Worm (Caenorhabditis elegans) whole organism, dauer: ENCODE data around the gene C38C3.3.

Source experiments
- unc-62 ChIP-seq: sonication (generic microtip); optimal IDR thresholded peaks from 2 replicates; lab custom pipeline; 2017; ENCODE audit warnings: missing biosample characterization, missing genetic modification reagents, missing genetic modification characterization

C38C3.3 gene

DNA sequence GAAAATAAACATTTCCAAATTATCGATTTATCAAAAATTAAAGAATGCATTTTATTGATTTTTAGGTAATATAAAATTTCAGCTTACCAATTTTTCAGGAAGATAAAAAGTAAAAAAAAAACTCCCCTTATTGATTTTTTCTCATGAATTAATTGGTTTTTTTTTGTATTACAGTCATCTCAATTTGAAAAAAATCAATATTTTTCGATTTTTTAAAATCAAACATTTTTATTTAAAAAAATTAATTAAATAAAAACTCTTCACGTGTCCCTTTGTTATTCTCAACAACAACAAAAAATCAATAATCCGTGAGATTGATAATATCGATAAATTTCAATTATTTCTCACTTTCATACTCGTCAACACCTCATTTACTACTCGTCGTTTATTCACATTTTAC is at the start of gene C38C3.3:
Gene C38C3.3, plus strand, starts transcription at position 301 of the 400 bp plus-strand sequence.
- TF ChIP-seq unc-62 (GFP tag; lab: Kevin White, UChicago) = no peak

DNA sequence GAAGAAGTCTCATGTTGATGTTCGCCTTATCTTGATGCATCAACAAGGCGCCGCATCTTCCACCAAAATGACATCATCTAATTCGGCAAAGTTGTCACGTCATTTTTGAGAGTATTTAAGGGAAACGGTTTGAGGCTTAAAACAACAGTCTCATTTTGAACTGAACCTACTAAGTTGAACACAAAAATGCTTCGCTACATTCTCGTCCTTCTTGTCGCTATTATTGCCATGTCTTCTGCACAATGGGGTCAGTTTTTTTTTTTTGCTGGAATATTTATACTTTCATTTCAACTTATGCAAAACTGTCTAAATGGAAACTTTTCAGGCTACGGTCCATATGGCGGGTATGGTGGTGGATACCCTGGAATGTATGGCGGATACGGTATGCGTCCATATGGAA is 48.4 kb upstream of the C38C3.3 start, which contains the start of gene cnc-4:
Gene cnc-4, plus strand, starts transcription at position 117 of the 400 bp plus-strand sequence.
- TF ChIP-seq unc-62 (GFP tag; lab: Kevin White, UChicago) = no peak

DNA sequence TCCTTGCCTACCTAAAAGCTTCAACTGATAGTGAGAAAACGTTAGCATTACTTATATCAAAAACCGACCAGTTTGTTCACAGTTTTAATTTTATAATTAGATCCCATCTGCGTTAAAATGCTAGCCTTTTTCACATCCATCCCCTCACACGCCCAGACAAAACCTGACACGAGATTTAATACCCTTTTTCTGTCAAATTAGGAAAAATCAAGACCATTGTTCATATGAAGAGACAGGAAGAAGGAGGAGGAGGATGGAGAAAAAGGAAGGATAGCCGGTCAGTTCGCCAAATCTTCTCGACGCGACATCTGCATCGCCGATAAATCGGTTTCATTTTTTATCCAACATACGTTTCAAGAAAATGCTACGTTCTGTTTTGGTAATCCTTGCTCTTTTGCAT is 47.7 kb upstream of the C38C3.3 start, which contains the start of gene cnc-3:
Gene cnc-3, plus strand, starts transcription at position 281 of the 400 bp plus-strand sequence.
- TF ChIP-seq unc-62 (GFP tag; lab: Kevin White, UChicago) = no peak

DNA sequence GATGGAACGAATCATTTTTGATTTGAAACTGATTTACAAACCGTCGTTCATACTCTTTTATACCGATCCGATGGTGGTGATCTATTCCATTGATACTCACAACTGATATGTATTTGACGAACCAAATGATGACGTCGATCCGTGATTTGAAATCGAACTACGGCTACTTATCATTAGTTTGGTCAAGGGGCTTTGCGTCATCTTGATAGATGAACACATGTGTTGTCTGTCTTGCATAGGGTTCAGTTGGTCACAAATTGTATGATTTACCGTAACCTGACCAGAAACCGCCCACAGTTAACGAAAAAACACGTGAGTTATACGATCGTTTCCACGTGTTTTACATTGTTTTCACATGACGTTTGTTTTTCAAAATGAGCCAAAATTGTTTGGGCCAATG is 45.3 kb upstream of the C38C3.3 start, which contains the start of gene cnc-2:
Gene cnc-2, minus strand, starts transcription at position 24 of the 400 bp plus-strand sequence.
- no peak for TF ChIP-seq unc-62 (GFP tag; lab: Kevin White, UChicago)

DNA sequence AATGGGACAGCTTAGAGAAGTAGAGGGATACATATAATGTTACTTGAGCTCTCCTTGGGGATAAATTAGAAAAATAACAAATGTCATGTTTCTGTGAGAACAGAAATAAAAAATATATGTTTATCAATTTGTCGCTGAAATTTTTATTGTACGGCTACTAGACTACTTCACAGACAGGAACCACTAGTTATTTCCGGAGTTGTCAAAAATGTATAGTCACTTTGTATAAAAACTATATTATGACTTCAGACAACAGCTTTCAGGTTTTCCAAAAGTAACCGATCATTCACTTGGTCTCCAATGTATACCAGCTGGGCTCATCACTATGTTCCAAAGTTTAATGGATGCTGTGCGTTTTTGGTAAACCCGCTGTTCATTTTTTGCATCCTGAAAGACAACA is 44.1 kb upstream of the C38C3.3 start, which contains the start of gene srj-23:
Gene srj-23, plus strand, starts transcription at position 301 of the 400 bp plus-strand sequence.
- TF ChIP-seq unc-62 (GFP tag; lab: Kevin White, UChicago) = no peak

DNA sequence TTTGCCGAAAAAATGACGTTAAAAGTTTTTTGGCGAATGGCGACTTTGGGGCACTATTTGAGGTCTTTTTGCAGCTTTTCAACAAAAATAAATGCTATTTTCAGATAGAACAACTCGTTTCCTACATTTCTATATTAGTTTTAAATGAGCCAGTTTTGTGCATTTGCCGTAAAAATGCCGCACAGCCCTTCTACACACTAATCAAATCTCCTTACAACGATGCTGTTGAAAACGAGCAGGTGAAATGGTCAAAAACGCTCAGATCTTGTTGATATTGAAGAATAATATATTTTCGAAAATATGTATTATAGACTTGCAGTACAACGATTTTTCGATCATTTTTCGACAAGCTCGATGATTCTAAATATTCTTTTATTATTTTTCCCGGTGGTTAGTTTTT is 40.7 kb upstream of the C38C3.3 start, which contains the start of gene chil-14:
Gene chil-14, plus strand, starts transcription at position 301 of the 400 bp plus-strand sequence.
- TF ChIP-seq unc-62 (GFP tag; lab: Kevin White, UChicago) = no peak

DNA sequence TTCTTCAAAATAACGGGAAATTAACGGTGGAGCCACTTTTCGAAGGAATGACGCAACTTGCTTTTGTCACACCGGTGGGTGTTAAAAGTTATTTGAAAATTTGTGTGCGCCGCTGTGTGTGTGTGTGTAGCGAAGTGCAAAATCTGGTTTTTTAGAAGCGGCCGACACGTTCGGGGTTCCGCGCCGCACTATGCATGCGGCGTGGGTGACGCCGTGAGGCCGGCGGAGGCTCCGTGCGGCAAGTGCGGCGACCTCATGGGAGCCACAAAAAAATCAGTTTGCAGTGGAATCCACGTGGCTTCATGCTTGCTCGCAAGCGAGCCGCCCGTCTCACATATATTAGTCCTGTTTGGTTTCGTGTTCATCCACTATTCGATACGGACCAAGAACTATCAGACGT is 40.2 kb upstream of the C38C3.3 start:
- TF ChIP-seq unc-62 (GFP tag; lab: Kevin White, UChicago) = no peak

DNA sequence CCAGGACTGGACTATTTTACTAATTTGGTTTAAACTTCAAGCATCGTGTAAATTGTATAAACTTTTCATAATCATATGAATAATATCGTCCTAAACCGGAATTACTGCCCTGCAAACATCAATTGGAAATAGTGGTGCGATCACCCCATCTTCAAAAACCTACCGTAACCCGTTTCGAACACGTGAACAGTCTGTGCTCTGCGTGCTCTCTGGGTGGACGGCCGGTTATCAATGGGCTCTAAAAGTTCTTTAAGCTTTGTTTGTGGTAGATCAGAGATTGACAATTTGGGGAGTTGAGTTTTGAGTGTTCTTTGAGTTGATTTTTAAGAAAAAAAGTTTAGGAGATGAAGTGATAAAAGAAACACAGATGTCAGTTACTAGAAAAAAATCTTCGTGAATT is 38.8 kb upstream of the C38C3.3 start:
- TF ChIP-seq unc-62 (GFP tag; lab: Kevin White, UChicago) = no peak

DNA sequence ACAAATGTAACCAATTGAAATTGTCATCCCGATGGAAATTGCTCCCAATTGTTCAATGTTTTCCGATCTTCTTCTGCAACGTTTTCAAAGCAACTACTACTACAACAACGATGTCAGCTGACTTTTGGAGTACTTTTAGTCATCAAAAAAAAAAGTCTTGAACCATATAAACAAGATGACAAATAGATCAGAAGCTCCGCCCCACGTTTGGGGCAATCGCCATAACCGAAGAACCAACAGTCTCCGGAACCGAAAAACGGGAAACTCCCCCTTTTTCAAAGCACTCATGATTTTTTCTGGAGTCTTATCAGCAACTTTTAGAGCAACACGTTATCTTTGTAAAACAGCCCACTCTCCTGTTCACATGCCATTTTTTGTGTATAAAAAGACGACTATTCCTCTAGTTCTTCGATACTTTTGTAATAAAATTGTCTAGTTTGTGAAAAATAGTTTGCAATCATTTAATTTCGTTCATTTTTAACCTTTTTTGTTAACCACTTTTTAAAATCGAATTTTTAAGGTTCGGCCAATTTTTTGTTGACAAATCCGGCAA is 36.0 kb upstream of the C38C3.3 start:
- no peak for TF ChIP-seq unc-62 (GFP tag; lab: Kevin White, UChicago)

DNA sequence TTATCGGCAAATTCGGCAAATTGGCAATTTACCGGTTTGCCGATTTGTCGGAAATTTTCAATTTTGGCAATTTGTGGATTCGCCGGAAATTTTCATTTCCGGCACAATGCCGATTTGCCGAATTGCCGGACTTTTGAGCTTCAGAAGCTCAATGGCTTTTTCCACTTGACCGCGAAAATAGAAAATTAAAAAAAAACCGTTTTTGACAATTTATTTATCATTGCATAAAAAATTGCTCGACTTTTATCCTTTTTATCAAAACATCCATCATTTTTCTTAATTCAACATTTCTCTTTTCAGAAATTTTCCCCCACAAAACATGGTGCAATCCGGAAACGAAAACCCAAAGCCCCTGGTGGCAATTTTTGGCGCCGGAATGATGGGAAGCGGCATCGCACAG is 35.4 kb upstream of the C38C3.3 start, which contains the start of gene hacd-1:
Gene hacd-1, plus strand, starts transcription at position 301 of the 400 bp plus-strand sequence.
- TF ChIP-seq unc-62 (GFP tag; lab: Kevin White, UChicago) = no peak

DNA sequence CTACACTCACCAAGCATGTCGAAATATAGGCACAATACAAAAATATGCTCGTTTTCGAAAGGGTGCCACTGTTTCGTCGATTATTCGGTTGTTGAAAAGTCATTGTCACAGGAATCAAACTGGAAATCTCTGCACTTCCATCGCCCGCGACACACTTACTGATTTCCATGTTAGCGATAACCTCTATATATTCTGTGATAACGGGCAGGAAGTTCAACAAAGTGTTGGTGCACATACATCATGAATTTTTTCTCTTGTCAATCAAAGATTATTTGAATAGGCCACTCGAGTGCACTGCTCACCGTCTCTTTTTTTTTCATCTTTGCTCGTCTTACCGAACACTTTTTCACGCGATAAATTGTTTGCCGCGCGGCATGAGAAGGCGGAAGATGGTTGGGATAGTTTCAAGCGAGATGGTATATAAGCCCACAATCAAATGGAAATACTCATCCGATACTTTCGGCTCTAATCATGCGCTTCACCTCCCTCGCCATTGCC is 30.8 kb upstream of the C38C3.3 start, which contains the start of the genes fpn-1.2 and pqn-54:
Gene fpn-1.2, minus strand, starts transcription at position 157 of the 498 bp plus-strand sequence.
Gene pqn-54, plus strand, starts transcription at position 448 of the 498 bp plus-strand sequence.
- no peak for TF ChIP-seq unc-62 (GFP tag; lab: Kevin White, UChicago)

DNA sequence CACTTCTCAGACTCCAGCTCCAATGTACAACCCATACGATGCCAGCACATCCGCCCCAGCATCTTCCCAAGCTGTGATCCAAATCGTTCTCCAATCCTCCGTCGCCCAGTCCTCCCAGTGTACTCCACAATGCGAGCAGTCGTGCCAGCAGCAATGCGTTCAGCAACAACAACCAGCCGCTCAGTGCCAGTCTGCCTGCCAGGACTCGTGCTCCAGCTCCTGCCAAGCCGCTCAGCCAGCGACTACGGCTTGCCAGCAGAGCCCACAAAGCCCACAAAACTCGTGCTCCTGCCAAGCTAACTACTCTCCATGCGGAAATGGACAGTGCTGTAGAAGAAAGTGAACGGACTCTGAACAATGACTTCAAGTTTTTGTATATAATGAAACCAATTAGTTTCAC is 29.5 kb upstream of the C38C3.3 start:
- no peak for TF ChIP-seq unc-62 (GFP tag; lab: Kevin White, UChicago)

DNA sequence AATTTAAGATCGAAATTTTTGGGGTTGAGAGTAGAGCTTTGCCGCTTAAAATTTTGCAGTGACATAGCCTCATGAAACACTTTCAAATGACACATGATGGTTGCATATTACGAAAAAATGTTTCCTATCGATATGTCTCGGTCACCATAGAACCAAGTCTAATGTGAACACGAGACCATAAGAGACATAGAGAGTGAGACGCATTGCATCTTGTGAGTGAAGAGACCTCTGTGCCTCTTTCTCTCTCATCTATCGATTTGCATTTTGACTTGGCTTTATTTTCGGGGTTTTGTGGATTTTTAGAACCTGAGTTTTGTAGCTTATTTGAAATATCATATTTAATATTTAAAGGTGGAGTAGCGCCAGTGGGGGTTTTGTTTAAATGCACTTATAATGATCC is 28.5 kb upstream of the C38C3.3 start:
- TF ChIP-seq unc-62 (GFP tag; lab: Kevin White, UChicago) = no peak

DNA sequence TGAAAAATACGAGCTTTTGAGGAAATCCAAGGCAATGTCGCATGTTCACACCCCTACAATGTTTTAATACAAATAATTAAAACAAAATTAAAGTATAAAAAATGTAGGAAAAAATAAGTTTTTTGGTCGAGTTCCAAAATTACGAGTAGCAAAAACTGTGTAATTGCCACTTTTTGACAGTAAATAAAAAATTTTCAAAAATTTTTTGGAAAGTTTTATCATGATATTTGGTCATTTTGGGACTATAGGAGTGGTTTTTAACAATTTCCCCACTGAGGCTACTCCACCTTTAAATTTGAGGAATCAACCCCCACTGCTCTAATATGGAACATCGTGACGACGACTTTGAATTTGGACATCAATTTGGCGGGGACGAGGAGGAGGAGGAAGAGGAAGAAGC is 28.0 kb upstream of the C38C3.3 start, which contains the start of gene gid-8:
Gene gid-8, plus strand, starts transcription at position 301 of the 400 bp plus-strand sequence.
- no peak for TF ChIP-seq unc-62 (GFP tag; lab: Kevin White, UChicago)

DNA sequence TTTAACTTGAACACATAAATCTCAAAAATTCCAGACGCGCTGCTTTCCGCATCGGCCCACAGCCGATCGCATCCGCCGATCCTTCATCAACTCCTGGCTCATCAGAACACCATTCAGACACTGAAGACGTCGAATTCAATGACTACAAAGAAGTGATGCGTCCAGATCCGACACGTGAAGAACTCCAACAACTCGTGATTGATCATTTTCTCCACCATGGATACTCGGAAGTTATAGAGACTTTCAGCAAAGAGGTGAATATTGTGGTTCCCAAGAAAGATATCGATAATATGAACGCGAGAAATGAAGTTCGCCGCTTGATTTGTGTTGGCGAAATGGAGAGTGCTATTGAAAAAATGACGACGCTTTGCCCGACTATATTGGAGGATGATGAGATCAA is 26.5 kb upstream of the C38C3.3 start:
- no peak for TF ChIP-seq unc-62 (GFP tag; lab: Kevin White, UChicago)

DNA sequence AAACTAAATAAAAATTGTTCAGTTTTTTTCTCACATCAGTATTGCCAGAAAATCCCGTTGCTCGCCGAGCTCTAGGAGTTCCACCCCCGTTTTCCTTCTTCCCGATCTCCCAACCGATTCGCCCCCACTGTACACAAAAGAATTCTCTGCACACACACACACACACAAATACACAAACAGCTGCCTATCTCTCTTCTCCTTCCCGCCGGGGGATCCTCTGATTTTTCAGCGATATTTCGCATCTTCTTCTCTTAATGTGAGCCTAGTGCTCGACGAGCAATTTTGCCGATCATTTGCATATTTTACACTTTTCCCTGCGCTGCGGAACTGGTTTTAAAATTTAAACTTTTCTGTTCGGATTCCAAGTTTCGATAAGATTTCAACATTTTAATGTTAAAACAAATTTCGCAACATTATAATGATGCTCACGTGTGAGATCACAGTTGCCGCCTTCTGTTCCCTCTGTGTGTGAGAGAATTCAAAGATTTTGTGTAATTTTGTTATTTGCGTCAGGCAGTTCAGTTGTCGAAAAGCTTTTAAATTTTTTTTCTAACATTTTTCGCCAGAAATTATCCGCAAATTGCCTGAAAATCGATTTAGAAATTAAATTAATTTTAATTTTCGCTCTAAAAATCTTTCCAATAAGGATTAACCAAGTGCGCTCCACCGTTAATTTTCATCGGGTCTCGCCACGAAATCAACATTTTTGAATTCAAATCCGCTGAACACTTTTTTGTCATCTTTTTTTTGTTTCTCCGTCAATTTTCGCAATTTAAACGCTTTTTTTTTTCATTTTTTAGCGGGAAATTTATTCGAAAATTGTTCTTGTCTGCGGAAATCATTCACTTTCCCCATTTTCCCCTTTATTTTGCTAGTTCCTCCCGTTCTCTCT is 24.1 kb upstream of the C38C3.3 start:
- TF ChIP-seq unc-62 (GFP tag; lab: Kevin White, UChicago) = no peak
